Worm (Caenorhabditis elegans) whole organism, late embryonic: ENCODE data around the gene nprt-1.

ENCODE experiments used
- C38D4.7 ChIP-seq: fragments of 200-800 bp; sonication (Bioruptor generic); optimal IDR thresholded peaks from 2 replicates; lab custom pipeline; 2018; ENCODE audit warnings: mild to moderate bottlenecking, missing genetic modification characterization, moderate library complexity, missing compliant biosample characterization
- ceh-2 ChIP-seq: sonication (generic microtip); optimal IDR thresholded peaks from 2 replicates; lab custom pipeline; 2016; ENCODE audit warnings: missing genotype, missing genetic modification characterization, missing compliant biosample characterization
- ceh-45 ChIP-seq: fragments of 200-800 bp; sonication (Bioruptor generic); IDR thresholded peaks from 2 replicates; pipeline ENCODE4 v1.3.6; 2022; ENCODE audit warnings: missing genetic modification reagents, missing genetic modification characterization, missing compliant biosample characterization
- ceh-6 ChIP-seq: fragments of 200-800 bp; sonication (Bioruptor generic); optimal IDR thresholded peaks from 2 replicates; lab custom pipeline; 2018; ENCODE audit warnings: mild to moderate bottlenecking, missing genetic modification characterization, missing compliant biosample characterization
- hlh-6 ChIP-seq: sonication (generic microtip); optimal IDR thresholded peaks from 2 replicates; lab custom pipeline; 2016; ENCODE audit warnings: missing genotype, missing genetic modification characterization, missing compliant biosample characterization
- lin-11 ChIP-seq: fragments of 200-800 bp; sonication (Bioruptor generic); optimal IDR thresholded peaks from 2 replicates; lab custom pipeline; 2018; ENCODE audit warnings: mild to moderate bottlenecking, missing genetic modification characterization, missing compliant biosample characterization
- mec-3 ChIP-seq: sonication (generic microtip); optimal IDR thresholded peaks from 2 replicates; lab custom pipeline; 2016; ENCODE audit warnings: borderline replicate concordance, missing genetic modification characterization, missing compliant biosample characterization
- pha-2 ChIP-seq: sonication (generic microtip); optimal IDR thresholded peaks from 2 replicates; lab custom pipeline; 2017; ENCODE audit warnings: mild to moderate bottlenecking, missing genetic modification characterization, missing compliant biosample characterization
- sox-2 ChIP-seq: fragments of 200-800 bp; sonication (Bioruptor generic); IDR thresholded peaks from 2 replicates; pipeline ENCODE4 v1.3.6; 2022; ENCODE audit warnings: missing genetic modification reagents, missing genetic modification characterization, missing compliant biosample characterization
- sox-4 ChIP-seq: sonication (generic microtip); optimal IDR thresholded peaks from 2 replicates; lab custom pipeline; 2017; ENCODE audit warnings: mild to moderate bottlenecking, missing genetic modification characterization, inconsistent platforms, missing compliant biosample characterization
- ztf-16 ChIP-seq: sonication (generic microtip); optimal IDR thresholded peaks from 2 replicates; lab custom pipeline; 2017; ENCODE audit warnings: missing genetic modification characterization, missing compliant biosample characterization

Gene nprt-1

ce11 chrIV:2823446-2823845 lies 66.8 kb downstream of the nprt-1 start, which contains the start of gene clec-80:
Gene clec-80 (plus strand): TSS chrIV:2823746.
- TF ChIP-seq mec-3 (tag; lab: Kevin White, UChicago) (no peak), sox-4 (tag; lab: Kevin White, UChicago) (no peak), sox-2 (no peak), C38D4.7 (GFP tag; lab: Kevin White, UChicago) (no peak), hlh-6 (tag; lab: Kevin White, UChicago) (no peak), ceh-2 (tag; lab: Kevin White, UChicago) (no peak), ceh-45 (GFP tag; lab: Robert Waterston, UW) (no peak), ceh-6 (GFP tag; lab: Kevin White, UChicago) (no peak), ztf-16 (tag; lab: Kevin White, UChicago) (no peak), lin-11 (tag; lab: Kevin White, UChicago) (no peak), pha-2 (tag; lab: Kevin White, UChicago) (no peak)
